Worm (Caenorhabditis elegans): ENCODE data around the gene aex-3.

Gene aex-3

DNA sequence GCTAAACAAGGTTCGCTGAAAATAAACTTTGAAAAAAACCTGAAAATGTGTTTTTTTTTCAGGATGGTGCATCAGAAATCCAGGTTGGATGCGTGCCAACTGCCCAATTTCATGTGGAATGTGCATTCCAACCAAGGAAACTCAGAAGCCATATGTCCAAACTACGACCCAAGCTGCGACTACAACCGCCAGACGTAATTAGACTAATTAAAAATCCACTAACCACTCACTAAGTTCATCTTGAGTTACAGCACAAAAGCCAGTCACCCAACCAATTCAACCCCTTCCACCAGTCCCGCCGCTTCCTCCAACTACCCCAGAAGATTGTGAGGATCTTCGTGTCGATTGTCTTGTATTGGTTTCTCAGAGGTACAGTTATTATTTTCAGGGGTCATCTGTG, 19.7 kb upstream of the aex-3 start:
- no peak for TF ChIP-seq tbx-2 (tag; optimal IDR thresholded peaks at IDR 0.05)
- TF ChIP-seq pha-4 (tag; optimal IDR thresholded peaks at IDR 0.05) = no peak
- TF ChIP-seq nhr-76 (tag; optimal IDR thresholded peaks at IDR 0.05) = no peak
- no peak for TF ChIP-seq lsy-12 (tag; optimal IDR thresholded peaks at IDR 0.05)
- TF ChIP-seq aly-2 (tag; optimal IDR thresholded peaks at IDR 0.05) = no peak
- no peak for TF ChIP-seq pqm-1 (tag; optimal IDR thresholded peaks at IDR 0.05)
- TF ChIP-seq nhr-43 (tag; optimal IDR thresholded peaks at IDR 0.05; ENCODE audit: poor library complexity, severe bottlenecking) = no peak
- TF ChIP-seq fos-1 (tag; optimal IDR thresholded peaks at IDR 0.05) = no peak
- TF ChIP-seq ceh-82 (tag; optimal IDR thresholded peaks at IDR 0.05) = no peak
- no peak for TF ChIP-seq ztf-11 (tag; optimal IDR thresholded peaks at IDR 0.05)

DNA sequence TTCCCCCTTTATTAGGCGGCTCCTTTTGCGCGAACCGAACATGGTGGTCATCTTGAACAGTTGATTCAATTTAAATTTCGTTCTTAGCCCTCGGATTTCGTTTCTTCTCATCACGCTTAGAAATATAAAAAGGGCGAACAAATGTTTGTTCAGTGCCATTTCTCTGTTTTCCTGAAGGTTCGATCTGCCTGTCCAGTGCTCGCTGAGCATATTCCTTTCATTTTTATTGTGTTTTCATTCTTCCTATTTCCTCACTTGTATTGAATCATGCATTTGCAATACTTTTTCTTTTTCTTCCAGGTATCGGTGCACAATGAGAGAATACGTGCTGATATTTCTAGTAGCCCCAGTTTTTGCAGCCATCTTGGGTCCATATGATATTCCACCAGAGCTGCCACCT, 17.9 kb upstream of the aex-3 start, which contains the start of gene nas-15:
Gene nas-15, plus strand, starts transcription at position 301 of the 400 bp plus-strand sequence.
- TF ChIP-seq lin-39 (tag; optimal IDR thresholded peaks at IDR 0.05) = no peak
- TF ChIP-seq ztf-11 (tag; optimal IDR thresholded peaks at IDR 0.05) = no peak
- TF ChIP-seq nhr-67 (tag; optimal IDR thresholded peaks at IDR 0.05) = no peak
- TF ChIP-seq nhr-43 (tag; optimal IDR thresholded peaks at IDR 0.05; ENCODE audit: poor library complexity, severe bottlenecking) = no peak
- no peak for TF ChIP-seq aly-2 (tag; optimal IDR thresholded peaks at IDR 0.05)
- TF ChIP-seq fkh-10 (GFP tag; optimal IDR thresholded peaks at IDR 0.05) = no peak
- TF ChIP-seq ZK546.5 (tag; optimal IDR thresholded peaks at IDR 0.05) = no peak
- TF ChIP-seq ama-1 (optimal IDR thresholded peaks at IDR 0.05) = no peak
- TF ChIP-seq elt-1 (tag; optimal IDR thresholded peaks at IDR 0.05) = no peak
- no peak for TF ChIP-seq nhr-237 (tag; optimal IDR thresholded peaks at IDR 0.05)
- TF ChIP-seq eor-1 (tag; optimal IDR thresholded peaks at IDR 0.05) = no peak
- no peak for TF ChIP-seq nhr-77 (tag; optimal IDR thresholded peaks at IDR 0.05)

DNA sequence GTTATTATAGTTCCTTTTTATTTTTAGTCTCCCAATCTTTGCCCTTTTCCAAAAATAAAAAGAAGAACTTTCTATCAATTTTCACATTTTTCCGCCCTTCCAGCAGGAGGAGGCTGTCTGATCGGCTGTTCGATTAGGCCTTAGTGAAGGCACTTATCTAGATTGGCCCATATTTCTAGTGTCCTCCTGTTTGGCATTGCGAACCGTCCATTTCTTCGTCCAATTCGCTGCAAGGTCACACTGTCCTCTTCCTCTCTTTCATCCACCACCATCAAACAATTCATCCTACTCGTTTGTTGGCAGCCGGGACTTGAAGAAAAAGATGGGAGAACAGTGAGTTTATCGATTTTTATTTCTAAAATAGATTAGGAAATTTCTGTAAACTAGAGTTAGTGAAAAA, 12.7 kb upstream of the aex-3 start, which contains the start of gene T04G9.4:
Gene T04G9.4, plus strand, starts transcription at position 293 of the 400 bp plus-strand sequence.
- TF ChIP-seq nhr-23 (tag; optimal IDR thresholded peaks at IDR 0.05) (peak; percentile 24), elt-3 (tag; optimal IDR thresholded peaks at IDR 0.05) (no peak), elt-1 (tag; optimal IDR thresholded peaks at IDR 0.05) (peak; percentile 26), nhr-25 (tag; optimal IDR thresholded peaks at IDR 0.05) (peak; percentile 75), ceh-82 (tag; optimal IDR thresholded peaks at IDR 0.05) (no peak)

DNA sequence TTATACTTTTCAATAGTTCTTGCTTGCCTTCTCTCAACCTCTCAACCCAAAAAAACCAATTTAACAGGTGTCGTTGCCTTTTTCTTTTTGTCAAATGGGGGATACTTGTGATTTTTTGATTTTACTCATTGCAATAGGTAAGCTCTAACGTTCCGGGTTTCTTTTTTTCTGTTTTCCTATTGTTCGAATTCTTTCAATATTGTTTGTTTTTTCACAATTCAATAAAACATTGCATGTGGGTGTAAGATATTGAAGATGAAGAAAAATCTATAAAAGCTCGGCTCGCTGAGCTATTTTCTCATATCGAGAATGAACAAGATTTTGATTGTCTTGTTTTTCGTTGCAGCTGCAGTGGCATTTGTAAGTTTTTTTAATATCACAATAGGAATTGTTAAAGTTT, 11.0 kb upstream of the aex-3 start, which contains the start of gene T04G9.7:
Gene T04G9.7, plus strand, starts transcription at position 301 of the 400 bp plus-strand sequence.
- TF ChIP-seq fos-1 (tag; optimal IDR thresholded peaks at IDR 0.05) (no peak), mml-1 (tag; optimal IDR thresholded peaks at IDR 0.05) (no peak), nhr-28 (tag; optimal IDR thresholded peaks at IDR 0.05) (no peak), ceh-82 (tag; optimal IDR thresholded peaks at IDR 0.05) (no peak), eor-1 (tag; optimal IDR thresholded peaks at IDR 0.05) (no peak)

DNA sequence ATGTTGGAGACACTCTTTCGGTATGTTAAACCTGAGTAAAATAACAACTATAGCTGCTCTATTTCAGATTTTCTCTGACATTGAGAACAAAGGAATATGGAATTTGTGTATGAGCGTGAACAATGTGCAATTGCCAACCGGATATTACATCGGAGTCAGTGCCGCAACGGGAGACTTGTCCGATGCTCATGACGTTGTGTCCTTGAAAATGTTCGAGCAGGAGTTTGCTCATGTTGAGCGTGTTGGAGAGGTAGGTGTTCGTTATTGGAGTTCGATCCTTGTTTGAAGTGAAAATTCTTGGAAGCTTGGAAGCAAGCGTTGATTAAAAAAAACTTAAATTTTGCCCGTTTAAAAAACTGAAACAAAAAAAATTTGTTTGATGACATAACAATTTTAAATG, 10.0 kb upstream of the aex-3 start:
- TF ChIP-seq nhr-76 (tag; optimal IDR thresholded peaks at IDR 0.05) = no peak
- no peak for TF ChIP-seq lin-39 (tag; optimal IDR thresholded peaks at IDR 0.05)
- no peak for TF ChIP-seq nhr-237 (tag; optimal IDR thresholded peaks at IDR 0.05)
- TF ChIP-seq jun-1 (tag; optimal IDR thresholded peaks at IDR 0.05) = no peak
- no peak for TF ChIP-seq elt-3 (tag; optimal IDR thresholded peaks at IDR 0.05)
- TF ChIP-seq nhr-11 (tag; optimal IDR thresholded peaks at IDR 0.05) = no peak
- no peak for TF ChIP-seq tbx-2 (tag; optimal IDR thresholded peaks at IDR 0.05)

DNA sequence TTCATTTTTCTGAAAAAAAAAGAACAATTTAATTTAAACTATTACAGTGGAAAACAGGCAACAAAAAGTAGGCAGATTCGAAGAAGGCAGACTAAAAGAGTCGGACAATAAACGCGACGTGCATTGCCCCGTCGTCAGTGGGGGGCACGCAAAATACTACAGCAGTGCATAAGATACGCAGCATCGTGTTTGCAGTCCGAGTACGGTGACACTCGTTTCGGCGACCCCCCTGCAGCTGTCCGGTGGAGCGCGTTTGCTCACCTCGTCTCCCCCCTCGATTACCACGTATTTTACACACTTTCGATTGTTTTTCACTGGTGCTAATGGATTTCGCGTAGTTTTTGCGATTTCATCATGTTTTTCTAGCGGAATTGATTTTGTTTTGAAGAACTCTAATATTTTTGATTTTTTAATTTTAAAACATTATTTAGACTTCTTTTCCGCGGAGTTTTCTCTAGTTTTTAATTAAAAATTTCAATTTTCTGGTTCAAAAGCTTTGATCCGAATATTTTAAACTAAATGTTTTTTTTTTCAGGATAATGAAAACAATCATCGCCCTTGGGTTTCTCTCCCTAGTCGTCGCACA, 8.6 kb upstream of the aex-3 start, which contains the start of the genes trap-2 and ile-2:
Gene trap-2, minus strand, starts transcription at position 9 of the 586 bp plus-strand sequence.
Gene ile-2, plus strand, starts transcription at position 536 of the 586 bp plus-strand sequence.
- TF ChIP-seq nhr-12 (tag; optimal IDR thresholded peaks at IDR 0.05) (no peak), ztf-4 (tag; optimal IDR thresholded peaks at IDR 0.05) (peak; percentile 22), egl-27 (tag; optimal IDR thresholded peaks at IDR 0.05) (peak; percentile 52), skn-1 (tag; optimal IDR thresholded peaks at IDR 0.05) (peak; percentile 88), tbx-2 (tag; optimal IDR thresholded peaks at IDR 0.05) (peak; percentile 68), elt-2 (tag; optimal IDR thresholded peaks at IDR 0.05) (peak; percentile 90), nhr-76 (tag; optimal IDR thresholded peaks at IDR 0.05) (no peak), sea-2 (GFP tag; optimal IDR thresholded peaks at IDR 0.05) (no peak), unc-39 (tag; optimal IDR thresholded peaks at IDR 0.05) (no peak), ceh-28 (tag; optimal IDR thresholded peaks at IDR 0.05) (peak; percentile 75), aly-2 (tag; optimal IDR thresholded peaks at IDR 0.05) (no peak), jun-1 (tag; optimal IDR thresholded peaks at IDR 0.05) (peak; percentile 89), lin-39 (tag; optimal IDR thresholded peaks at IDR 0.05) (peak; percentile 99), elt-1 (tag; optimal IDR thresholded peaks at IDR 0.05) (peak; percentile 55), nhr-25 (tag; optimal IDR thresholded peaks at IDR 0.05) (peak; percentile 98), pqm-1 (tag; optimal IDR thresholded peaks at IDR 0.05) (peak; percentile 64), nhr-23 (tag; optimal IDR thresholded peaks at IDR 0.05) (peak; percentile 94), fkh-2 (tag; optimal IDR thresholded peaks at IDR 0.05) (peak; percentile 16), nhr-77 (tag; optimal IDR thresholded peaks at IDR 0.05) (peak; percentile 33), eor-1 (tag; optimal IDR thresholded peaks at IDR 0.05) (no peak), snpc-4 (tag; optimal IDR thresholded peaks at IDR 0.05) (peak; percentile 91), nhr-28 (tag; optimal IDR thresholded peaks at IDR 0.05) (no peak), fos-1 (tag; optimal IDR thresholded peaks at IDR 0.05) (peak; percentile 84), nhr-43 (tag; optimal IDR thresholded peaks at IDR 0.05; ENCODE audit: poor library complexity, severe bottlenecking) (peak; percentile 89), ztf-11 (tag; optimal IDR thresholded peaks at IDR 0.05) (no peak), mdl-1 (tag; optimal IDR thresholded peaks at IDR 0.05) (no peak), unc-62 (GFP tag; optimal IDR thresholded peaks at IDR 0.05) (peak; percentile 71), egl-5 (tag; optimal IDR thresholded peaks at IDR 0.05) (peak; percentile 90)
